Fruit fly (Drosophila melanogaster) whole organism, embryonic: ENCODE measurements around the gene RpS17.

Source experiments
- Bteb2 ChIP-seq: fragments of 200-800 bp; sonication (Bioruptor generic); optimal IDR thresholded peaks from 2 replicates; lab custom pipeline; 2016; ENCODE audit warnings: missing biosample characterization, missing genetic modification characterization
- CG10959 ChIP-seq: fragments of 200-800 bp; sonication (Bioruptor generic); IDR thresholded peaks from 2 replicates; pipeline ENCODE4 v1.3.6; 2022; ENCODE audit warnings: missing biosample characterization, missing genetic modification characterization
- CG11085 ChIP-seq: fragments of 200-800 bp; sonication (Bioruptor generic); IDR thresholded peaks from 2 replicates; pipeline ENCODE4 v1.3.6; 2022; ENCODE audit warnings: missing biosample characterization, missing genetic modification characterization
- CG12391 ChIP-seq: fragments of 200-800 bp; sonication (Bioruptor generic); optimal IDR thresholded peaks from 3 replicates; lab custom pipeline; 2018; ENCODE audit warnings: missing biosample characterization, mild to moderate bottlenecking, missing genetic modification characterization, moderate library complexity
- CG13624 ChIP-seq: fragments of 200-800 bp; sonication (Bioruptor generic); optimal IDR thresholded peaks from 2 replicates; lab custom pipeline; 2016; ENCODE audit warnings: missing biosample characterization, missing genetic modification characterization
- CG16779 ChIP-seq: fragments of 200-800 bp; sonication (Bioruptor generic); IDR thresholded peaks from 2 replicates; pipeline ENCODE4 v1.3.6; 2022; ENCODE audit warnings: missing biosample characterization, missing genetic modification characterization
- CG16863 ChIP-seq: fragments of 200-800 bp; sonication (Bioruptor generic); optimal IDR thresholded peaks from 3 replicates; lab custom pipeline; 2016; ENCODE audit warnings: missing biosample characterization, missing genetic modification characterization
- CG17186 ChIP-seq: fragments of 200-800 bp; sonication (Bioruptor generic); optimal IDR thresholded peaks from 3 replicates; lab custom pipeline; 2017; ENCODE audit warnings: missing biosample characterization, missing genetic modification reagents, missing genetic modification characterization
- CG17359 ChIP-seq: fragments of 200-800 bp; sonication (Bioruptor generic); optimal IDR thresholded peaks from 3 replicates; lab custom pipeline; 2018; ENCODE audit warnings: missing biosample characterization, mild to moderate bottlenecking, missing genetic modification characterization, moderate library complexity
- CG18599 ChIP-seq: fragments of 200-800 bp; sonication (Bioruptor generic); optimal IDR thresholded peaks from 3 replicates; lab custom pipeline; 2017; ENCODE audit warnings: missing biosample characterization, missing genetic modification characterization, mild to moderate bottlenecking, moderate library complexity, missing genetic modification reagents
- CG2129 ChIP-seq: fragments of 200-800 bp; sonication (Bioruptor generic); IDR thresholded peaks from 2 replicates; pipeline ENCODE4 v1.3.6; 2022; ENCODE audit warnings: missing biosample characterization, missing genetic modification characterization; ENCODE audit not compliant: partially characterized antibody
- CG32532 ChIP-seq: fragments of 200-800 bp; sonication (Bioruptor generic); IDR thresholded peaks from 2 replicates; pipeline ENCODE4 v1.3.6; 2022; ENCODE audit warnings: missing biosample characterization, missing genetic modification characterization
- CG32772 ChIP-seq: fragments of 200-800 bp; sonication (Bioruptor generic); IDR thresholded peaks from 2 replicates; pipeline ENCODE4 v1.3.6; 2022; ENCODE audit warnings: missing biosample characterization, missing genetic modification characterization
- CG3838 ChIP-seq: fragments of 200-800 bp; sonication (Bioruptor generic); optimal IDR thresholded peaks from 3 replicates; lab custom pipeline; 2016; ENCODE audit warnings: missing biosample characterization, missing genetic modification characterization
- CG4820 ChIP-seq: fragments of 200-800 bp; sonication (Bioruptor generic); optimal IDR thresholded peaks from 3 replicates; lab custom pipeline; 2016; ENCODE audit warnings: missing biosample characterization, missing genetic modification characterization
- CG6689 ChIP-seq: fragments of 200-800 bp; sonication (Bioruptor generic); IDR thresholded peaks from 2 replicates; pipeline ENCODE4 v1.3.6; 2022; ENCODE audit warnings: missing biosample characterization, missing genetic modification characterization
- CG6813 ChIP-seq: fragments of 200-800 bp; sonication (Bioruptor generic); optimal IDR thresholded peaks from 2 replicates; lab custom pipeline; 2017; ENCODE audit warnings: missing biosample characterization, missing genetic modification characterization, mild to moderate bottlenecking, moderate library complexity, missing genetic modification reagents
- CG7271 ChIP-seq: fragments of 200-800 bp; sonication (Bioruptor generic); optimal IDR thresholded peaks from 2 replicates; lab custom pipeline; 2018; ENCODE audit warnings: missing biosample characterization, mild to moderate bottlenecking, missing genetic modification characterization, moderate library complexity
- CG8290 ChIP-seq, 3 experiments: fragments of 200-800 bp; sonication (Bioruptor generic); optimal IDR thresholded peaks; 2 replicates each; lab custom pipeline; 2016 to 2019; ENCODE audit warnings: missing biosample characterization in 3 of 3, missing genetic modification characterization in 3 of 3, mild to moderate bottlenecking in 2 of 3, moderate library complexity in 1 of 3
- CG8388 ChIP-seq: fragments of 200-800 bp; sonication (Bioruptor generic); optimal IDR thresholded peaks from 2 replicates; lab custom pipeline; 2019; ENCODE audit warnings: missing biosample characterization, mild to moderate bottlenecking, missing genetic modification characterization, moderate library complexity
- CG8765 ChIP-seq: fragments of 200-800 bp; sonication (Bioruptor generic); IDR thresholded peaks from 2 replicates; pipeline ENCODE4 v1.3.6; 2022; ENCODE audit warnings: missing biosample characterization, missing genetic modification characterization
- CG9437 ChIP-seq: fragments of 200-800 bp; sonication (Bioruptor generic); optimal IDR thresholded peaks from 2 replicates; lab custom pipeline; 2018; ENCODE audit warnings: missing biosample characterization, mild to moderate bottlenecking, missing genetic modification characterization
- CG9609 ChIP-seq: fragments of 200-800 bp; sonication (Bioruptor generic); optimal IDR thresholded peaks from 3 replicates; lab custom pipeline; 2016; ENCODE audit warnings: missing biosample characterization, missing genetic modification characterization
- CG9797 ChIP-seq: fragments of 200-800 bp; sonication (Bioruptor generic); optimal IDR thresholded peaks from 3 replicates; lab custom pipeline; 2018; ENCODE audit warnings: missing biosample characterization, mild to moderate bottlenecking, missing genetic modification characterization
- H15 ChIP-seq: fragments of 200-800 bp; sonication (Bioruptor generic); IDR thresholded peaks from 3 replicates; pipeline ENCODE4 v1.3.6; 2022; ENCODE audit warnings: missing biosample characterization, missing genetic modification characterization
- H2.0 ChIP-seq: fragments of 200-800 bp; sonication (Bioruptor generic); IDR thresholded peaks from 2 replicates; pipeline ENCODE4 v1.3.6; 2022; ENCODE audit warnings: missing biosample characterization, missing genetic modification characterization
- Hey ChIP-seq: fragments of 200-800 bp; sonication (Bioruptor generic); optimal IDR thresholded peaks from 3 replicates; lab custom pipeline; 2018; ENCODE audit warnings: missing biosample characterization, mild to moderate bottlenecking, missing genetic modification characterization
- MTF-1 ChIP-seq: fragments of 200-800 bp; sonication (Bioruptor generic); optimal IDR thresholded peaks from 2 replicates; lab custom pipeline; 2018; ENCODE audit warnings: missing biosample characterization, mild to moderate bottlenecking, missing genetic modification characterization, borderline replicate concordance
- Nf-YC ChIP-seq: fragments of 200-800 bp; optimal IDR thresholded peaks from 3 replicates; lab custom pipeline; 2019; ENCODE audit warnings: missing biosample characterization, mild to moderate bottlenecking, missing genetic modification characterization, moderate library complexity
- Oaz ChIP-seq: fragments of 200-800 bp; sonication (Bioruptor generic); IDR thresholded peaks from 2 replicates; pipeline ENCODE4 v1.3.6; 2022; ENCODE audit warnings: missing biosample characterization, missing genetic modification characterization
- Taf1 ChIP-seq: fragments of 200-800 bp; sonication (Bioruptor generic); IDR thresholded peaks from 2 replicates; pipeline ENCODE4 v1.3.6; 2022; ENCODE audit warnings: missing biosample characterization, missing genetic modification characterization
- ac ChIP-seq: fragments of 200-800 bp; sonication (Bioruptor generic); optimal IDR thresholded peaks from 3 replicates; lab custom pipeline; 2017; ENCODE audit warnings: missing biosample characterization, mild to moderate bottlenecking, missing genetic modification characterization
- ato ChIP-seq: fragments of 200-800 bp; sonication (Bioruptor generic); IDR thresholded peaks from 2 replicates; pipeline ENCODE4 v1.3.6; 2022; ENCODE audit warnings: missing biosample characterization, missing genetic modification characterization; ENCODE audit not compliant: partially characterized antibody
- bbx ChIP-seq: fragments of 200-800 bp; sonication (Bioruptor generic); IDR thresholded peaks from 2 replicates; pipeline ENCODE4 v1.3.6; 2022; ENCODE audit warnings: missing biosample characterization, missing genetic modification characterization; ENCODE audit not compliant: partially characterized antibody
- cato ChIP-seq: fragments of 200-800 bp; sonication (Bioruptor generic); optimal IDR thresholded peaks from 2 replicates; lab custom pipeline; 2016; ENCODE audit warnings: missing biosample characterization, missing genetic modification characterization, borderline replicate concordance
- crc ChIP-seq: fragments of 200-800 bp; sonication (Bioruptor generic); optimal IDR thresholded peaks from 2 replicates; lab custom pipeline; 2016; ENCODE audit warnings: missing biosample characterization, missing genetic modification characterization
- disco-r ChIP-seq: fragments of 200-800 bp; sonication (Bioruptor generic); optimal IDR thresholded peaks from 2 replicates; lab custom pipeline; 2016; ENCODE audit warnings: missing biosample characterization, missing genetic modification characterization
- grau ChIP-seq: fragments of 200-800 bp; optimal IDR thresholded peaks from 3 replicates; lab custom pipeline; 2019; ENCODE audit warnings: missing biosample characterization, mild to moderate bottlenecking, missing genetic modification characterization, moderate library complexity
- kni ChIP-seq: fragments of 200-800 bp; sonication (Bioruptor generic); optimal IDR thresholded peaks from 3 replicates; lab custom pipeline; 2017; ENCODE audit warnings: mild to moderate bottlenecking, missing biosample characterization, missing genetic modification reagents, missing genetic modification characterization
- lilli ChIP-seq: fragments of 200-800 bp; sonication (Bioruptor generic); optimal IDR thresholded peaks from 3 replicates; lab custom pipeline; 2016; ENCODE audit warnings: missing biosample characterization, missing genetic modification characterization
- nau ChIP-seq: fragments of 200-800 bp; sonication (Bioruptor generic); optimal IDR thresholded peaks from 3 replicates; lab custom pipeline; 2017; ENCODE audit warnings: missing biosample characterization, mild to moderate bottlenecking, missing genetic modification characterization, missing genetic modification reagents
- odd ChIP-seq: fragments of 200-800 bp; sonication (Bioruptor generic); optimal IDR thresholded peaks from 2 replicates; lab custom pipeline; 2017; ENCODE audit warnings: missing biosample characterization, mild to moderate bottlenecking, missing genetic modification characterization
- pros ChIP-seq: fragments of 200-800 bp; sonication (Bioruptor generic); optimal IDR thresholded peaks from 3 replicates; lab custom pipeline; 2019; ENCODE audit warnings: missing biosample characterization, mild to moderate bottlenecking, missing genetic modification characterization, moderate library complexity
- sd ChIP-seq: fragments of 200-800 bp; sonication (Bioruptor generic); optimal IDR thresholded peaks from 3 replicates; lab custom pipeline; 2018; ENCODE audit warnings: missing biosample characterization, mild to moderate bottlenecking, missing genetic modification characterization, moderate library complexity
- shn ChIP-seq: fragments of 200-800 bp; sonication (Bioruptor generic); optimal IDR thresholded peaks from 3 replicates; lab custom pipeline; 2016; ENCODE audit warnings: missing biosample characterization, missing genetic modification characterization
- sug ChIP-seq: fragments of 200-800 bp; optimal IDR thresholded peaks from 2 replicates; lab custom pipeline; 2019; ENCODE audit warnings: missing biosample characterization, mild to moderate bottlenecking, missing genetic modification characterization, moderate library complexity
- ttk ChIP-seq: fragments of 200-800 bp; sonication (Bioruptor generic); IDR thresholded peaks from 2 replicates; pipeline ENCODE4 v2.1.2; 2022; ENCODE audit warnings: missing biosample characterization, missing genetic modification characterization
- wor ChIP-seq: fragments of 200-800 bp; sonication (Bioruptor generic); IDR thresholded peaks from 2 replicates; pipeline ENCODE4 v1.3.6; 2022; ENCODE audit warnings: missing biosample characterization, missing genetic modification characterization
- zfh2 ChIP-seq: fragments of 200-800 bp; sonication (Bioruptor generic); optimal IDR thresholded peaks from 2 replicates; lab custom pipeline; 2016; ENCODE audit warnings: missing biosample characterization, missing genetic modification characterization

RpS17 gene

DNA sequence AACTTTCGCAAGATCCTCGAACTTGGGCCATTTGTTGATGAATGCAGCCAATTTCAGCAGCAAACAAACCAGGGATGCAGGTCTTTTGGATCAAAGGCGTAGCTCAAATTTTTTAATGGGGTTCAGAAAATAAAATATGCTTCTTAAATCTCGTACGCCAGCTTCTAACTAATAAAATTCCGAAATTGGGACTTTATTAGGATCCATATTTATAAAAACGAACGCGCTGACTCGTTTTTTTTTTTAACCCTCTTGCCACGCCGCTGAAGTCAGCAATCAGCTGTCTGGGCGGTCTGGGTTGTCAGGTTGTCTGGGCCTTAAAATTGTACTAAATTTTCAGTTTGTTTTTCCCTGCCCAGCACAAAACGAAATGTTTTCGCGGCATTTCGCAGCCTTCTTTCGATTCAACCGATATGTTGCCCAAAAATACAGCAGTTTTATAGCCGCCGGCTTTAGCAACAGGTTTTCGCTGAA, 28.0 kb upstream of the RpS17 start, which contains the start of gene CG3437 (continued):
- TF ChIP-seq H15 (GFP tag; lab: Robert Waterston, UW) = peak; percentile 100
- TF ChIP-seq grau (tag; lab: Kevin White, UChicago) = peak; percentile 97
- TF ChIP-seq lilli (GFP tag; lab: Kevin White, UChicago) = peak; percentile 99
- TF ChIP-seq CG18599 = peak; percentile 99
- TF ChIP-seq CG32772 (GFP tag; lab: Robert Waterston, UW) = peak; percentile 100
- 0 out of 2 replicates have a peak, but pooled peaks have one; percentile 11 for TF ChIP-seq CG2129 (GFP tag; lab: Robert Waterston, UW)
- TF ChIP-seq CG7271 (tag; lab: Kevin White, UChicago) = peak; percentile 98
- TF ChIP-seq sug (tag; lab: Kevin White, UChicago) = peak; percentile 97
- TF ChIP-seq nau = peak; percentile 98
- TF ChIP-seq CG13624 (GFP tag; lab: Kevin White, UChicago) = peak; percentile 99
- TF ChIP-seq CG17359 (tag; lab: Kevin White, UChicago) = peak; percentile 99
- peak; percentile 97 for TF ChIP-seq cato
- no peak for TF ChIP-seq ato
- peak; percentile 98 for TF ChIP-seq odd (GFP tag; lab: Kevin White, UChicago)
- TF ChIP-seq CG9609 (GFP tag; lab: Kevin White, UChicago) = peak; percentile 98
- peak; percentile 97 for TF ChIP-seq kni (GFP tag; lab: Kevin White, UChicago)
- TF ChIP-seq zfh2 (GFP tag; lab: Kevin White, UChicago) = peak; percentile 99
- TF ChIP-seq H2.0 = peak; percentile 99
- peak; percentile 99 for TF ChIP-seq CG16863 (GFP tag; lab: Kevin White, UChicago)
- peak; percentile 97 for TF ChIP-seq disco-r (GFP tag; lab: Kevin White, UChicago)
- TF ChIP-seq CG9437 (GFP tag; lab: Kevin White, UChicago) = peak; percentile 91
- peak; percentile 76 for TF ChIP-seq pros (GFP tag; lab: Kevin White, UChicago)
- TF ChIP-seq CG32532 (GFP tag; lab: Robert Waterston, UW) = peak; percentile 99
- TF ChIP-seq wor = peak; percentile 97
- TF ChIP-seq CG4820 (GFP tag; lab: Kevin White, UChicago) = peak; percentile 97
- peak; percentile 99 for TF ChIP-seq CG6813
- TF ChIP-seq MTF-1 (GFP tag; lab: Kevin White, UChicago) = peak; percentile 97
- peak; percentile 96 for TF ChIP-seq ac (GFP tag; lab: Kevin White, UChicago)
- peak; percentile 95 for TF ChIP-seq CG17186 (GFP tag; lab: Kevin White, UChicago)
- peak; percentile 99 for TF ChIP-seq ttk (GFP tag; lab: Robert Waterston, UW)
- TF ChIP-seq CG10959 = peak; percentile 99
- peak; percentile 96 for TF ChIP-seq sd (tag; lab: Kevin White, UChicago)
- TF ChIP-seq CG12391 (tag; lab: Kevin White, UChicago) = peak; percentile 98
- TF ChIP-seq CG8765 = peak; percentile 99
- peak; percentile 74 for TF ChIP-seq CG9797
- TF ChIP-seq CG8290 (GFP tag; optimal IDR thresholded peaks at IDR 0.05; lab: Kevin White, UChicago) = peak; percentile 97
- TF ChIP-seq CG8290 (tag; optimal IDR thresholded peaks at IDR 0.05; lab: Kevin White, UChicago) = peak; percentile 96 to 98
- peak; percentile 99 for TF ChIP-seq CG16779 (GFP tag; lab: Robert Waterston, UW)
- TF ChIP-seq Oaz (GFP tag; lab: Robert Waterston, UW) = peak; percentile 98
- peak; percentile 98 for TF ChIP-seq shn (GFP tag; lab: Kevin White, UChicago)
- peak; percentile 94 for TF ChIP-seq Hey (tag; lab: Kevin White, UChicago)
- peak; percentile 97 for TF ChIP-seq CG8388
- peak; percentile 99 for TF ChIP-seq CG6689
- peak; percentile 96 for TF ChIP-seq CG3838 (GFP tag; lab: Kevin White, UChicago)
- peak; percentile 95 for TF ChIP-seq crc
- peak; percentile 98 for TF ChIP-seq Bteb2
- TF ChIP-seq CG11085 = peak; percentile 99
- TF ChIP-seq Nf-YC = peak; percentile 83
- TF ChIP-seq Taf1 (GFP tag; lab: Robert Waterston, UW) = peak; percentile 97
- 0 out of 2 replicates have a peak, but pooled peaks have one; percentile 44 for TF ChIP-seq bbx (GFP tag; lab: Robert Waterston, UW)
